Worm (Caenorhabditis elegans) whole organism, L1 larva: ENCODE results near the gene T22F3.11.
A peak's percentile ranks its signal among the peaks of the same experiment; 100 is the strongest.

Experiments used
- ces-1 ChIP-seq: fragments of 150-350 bp; optimal IDR thresholded peaks from 2 replicates; lab custom pipeline; 2014; ENCODE audit warnings: missing biosample characterization, missing genetic modification reagents, missing genetic modification characterization
- efl-1 ChIP-seq, 4 experiments: fragments of 150-350 bp; optimal IDR thresholded peaks in 3 of 4; peaks in 1 of 4; 1 replicate in 1 of 4; 2 replicates in 3 of 4; lab custom pipeline; 2014; ENCODE audit warnings: missing biosample characterization in 2 of 4, missing genetic modification characterization in 2 of 4, missing genetic modification reagents in 2 of 4
- egl-27 ChIP-seq, 2 experiments: fragments of 150-350 bp in 1 of 2; sonication (generic microtip); optimal IDR thresholded peaks; 3 replicates each; lab custom pipeline; 2017 to 2018; ENCODE audit warnings: missing biosample characterization in 2 of 2, missing genetic modification characterization in 2 of 2, missing genetic modification reagents in 2 of 2
- elt-3 ChIP-seq, 6 experiments: fragments of 150-350 bp in 1 of 6; sonication (generic microtip); optimal IDR thresholded peaks; 2 replicates each; lab custom pipeline; 2017 to 2018; ENCODE audit warnings: missing biosample characterization in 6 of 6, missing genetic modification characterization in 6 of 6, inconsistent platforms in 1 of 6
- fkh-10 ChIP-seq: sonication (generic microtip); optimal IDR thresholded peaks from 2 replicates; lab custom pipeline; 2017; ENCODE audit warnings: missing biosample characterization, missing genetic modification reagents, missing genetic modification characterization
- lir-3 ChIP-seq: sonication (generic microtip); optimal IDR thresholded peaks from 2 replicates; lab custom pipeline; 2016; ENCODE audit warnings: mild to moderate bottlenecking, missing genetic modification characterization, moderate library complexity, missing compliant biosample characterization; ENCODE audit not compliant: poor library complexity
- mep-1 ChIP-seq: fragments of 150-350 bp; optimal IDR thresholded peaks from 2 replicates; lab custom pipeline; 2014; ENCODE audit warnings: missing biosample characterization, missing genetic modification characterization
- nhr-237 ChIP-seq: fragments of 150-350 bp; optimal IDR thresholded peaks from 2 replicates; lab custom pipeline; 2014; ENCODE audit warnings: missing biosample characterization, missing genetic modification characterization
- nhr-28 ChIP-seq: fragments of 150-350 bp; optimal IDR thresholded peaks from 2 replicates; lab custom pipeline; 2014; ENCODE audit warnings: missing biosample characterization, missing genetic modification characterization
- nhr-76 ChIP-seq: sonication (generic microtip); optimal IDR thresholded peaks from 2 replicates; lab custom pipeline; 2017; ENCODE audit warnings: missing biosample characterization, missing genetic modification characterization
- nhr-77 ChIP-seq: fragments of 150-350 bp; optimal IDR thresholded peaks from 2 replicates; lab custom pipeline; 2014; ENCODE audit warnings: missing biosample characterization, missing genetic modification characterization
- pqm-1 ChIP-seq: sonication (generic microtip); optimal IDR thresholded peaks from 3 replicates; lab custom pipeline; 2017; ENCODE audit warnings: missing biosample characterization, missing genetic modification characterization
- snpc-4 ChIP-seq: fragments of 150-350 bp; optimal IDR thresholded peaks from 2 replicates; lab custom pipeline; 2014; ENCODE audit warnings: missing biosample characterization, missing genetic modification characterization

- TF ChIP-seq nhr-28 (tag; lab: Kevin White, UChicago) (no peak), snpc-4 (tag; lab: Kevin White, UChicago) (no peak), egl-27 (tag; optimal IDR thresholded peaks at IDR 0.05; lab: Kevin White, UChicago) (no peak), mep-1 (tag; lab: Kevin White, UChicago) (no peak), pqm-1 (tag; lab: Kevin White, UChicago) (no peak), fkh-10 (GFP tag; lab: Kevin White, UChicago) (no peak), elt-3 (tag; optimal IDR thresholded peaks at IDR 0.05; lab: Kevin White, UChicago) (no peak), efl-1 (optimal IDR thresholded peaks at IDR 0.05; lab: Kevin White, UChicago) (peak; percentile 46 to 73), efl-1 (GFP tag; optimal IDR thresholded peaks at IDR 0.05 in 1 of 2; lab: Kevin White, UChicago) (peak; percentile 64 to 90), nhr-237 (tag; lab: Kevin White, UChicago) (no peak), nhr-76 (tag; lab: Kevin White, UChicago) (no peak), lir-3 (tag; lab: Kevin White, UChicago) (no peak), ces-1 (GFP tag; lab: Kevin White, UChicago) (no peak), nhr-77 (tag; lab: Kevin White, UChicago) (no peak)
Measured at ce11 chrV:3578813-3579212, 35.5 kb downstream of the T22F3.11 start, which contains the start of gene pygl-1.
